Fruit fly (Drosophila melanogaster) whole organism, embryonic: ENCODE results near the gene bab1.

ENCODE experiments used
- Ada2b ChIP-seq: fragments of 200-800 bp; sonication (Bioruptor generic); IDR thresholded peaks from 2 replicates; pipeline ENCODE4 v1.3.6; 2022; ENCODE audit warnings: missing biosample characterization, missing genetic modification characterization
- Adf1 ChIP-seq: fragments of 200-800 bp; sonication (Bioruptor generic); IDR thresholded peaks from 2 replicates; pipeline ENCODE4 v1.3.6; 2022; ENCODE audit warnings: missing biosample characterization, missing genetic modification characterization
- Bteb2 ChIP-seq: fragments of 200-800 bp; sonication (Bioruptor generic); optimal IDR thresholded peaks from 2 replicates; lab custom pipeline; 2016; ENCODE audit warnings: missing biosample characterization, missing genetic modification characterization
- CG10147 ChIP-seq: fragments of 200-800 bp; sonication (Bioruptor generic); optimal IDR thresholded peaks from 2 replicates; lab custom pipeline; 2019; ENCODE audit warnings: missing biosample characterization, mild to moderate bottlenecking, missing genetic modification characterization, moderate library complexity
- CG1024 ChIP-seq: fragments of 200-800 bp; sonication (Bioruptor generic); IDR thresholded peaks from 2 replicates; pipeline ENCODE4 v1.3.6; 2022; ENCODE audit warnings: missing biosample characterization, missing genetic modification characterization
- CG13424 ChIP-seq: fragments of 200-800 bp; sonication (Bioruptor generic); optimal IDR thresholded peaks from 2 replicates; lab custom pipeline; 2019; ENCODE audit warnings: missing biosample characterization, mild to moderate bottlenecking, missing genetic modification characterization, moderate library complexity
- CG14710 ChIP-seq: fragments of 200-800 bp; sonication (Bioruptor generic); optimal IDR thresholded peaks from 3 replicates; lab custom pipeline; 2019; ENCODE audit warnings: missing biosample characterization, mild to moderate bottlenecking, missing genetic modification characterization, moderate library complexity
- CG15269 ChIP-seq: fragments of 200-800 bp; sonication (Bioruptor generic); optimal IDR thresholded peaks from 2 replicates; lab custom pipeline; 2018; ENCODE audit warnings: missing biosample characterization, mild to moderate bottlenecking, missing genetic modification characterization, moderate library complexity
- CG18262 ChIP-seq: fragments of 200-800 bp; optimal IDR thresholded peaks from 3 replicates; lab custom pipeline; 2019; ENCODE audit warnings: missing biosample characterization, mild to moderate bottlenecking, missing genetic modification characterization, moderate library complexity
- CG1832 ChIP-seq: fragments of 200-800 bp; sonication (Bioruptor generic); optimal IDR thresholded peaks from 2 replicates; lab custom pipeline; 2017; ENCODE audit warnings: missing biosample characterization, mild to moderate bottlenecking, missing genetic modification characterization, inconsistent platforms
- CG2678 ChIP-seq: fragments of 200-800 bp; sonication (Bioruptor generic); optimal IDR thresholded peaks from 3 replicates; lab custom pipeline; 2019; ENCODE audit warnings: missing biosample characterization, mild to moderate bottlenecking, missing genetic modification characterization, moderate library complexity
- CG34376 ChIP-seq: fragments of 200-800 bp; sonication (Bioruptor generic); optimal IDR thresholded peaks from 2 replicates; lab custom pipeline; 2018; ENCODE audit warnings: missing biosample characterization, mild to moderate bottlenecking, missing genetic modification characterization
- CG4854 ChIP-seq: fragments of 200-800 bp; sonication (Bioruptor generic); optimal IDR thresholded peaks from 2 replicates; lab custom pipeline; 2016; ENCODE audit warnings: missing biosample characterization, missing genetic modification characterization, inconsistent platforms
- CG6765 ChIP-seq: fragments of 200-800 bp; sonication (Bioruptor generic); optimal IDR thresholded peaks from 3 replicates; lab custom pipeline; 2017; ENCODE audit warnings: missing biosample characterization, mild to moderate bottlenecking, missing genetic modification characterization
- CG7786 ChIP-seq: fragments of 200-800 bp; sonication (Bioruptor generic); optimal IDR thresholded peaks from 2 replicates; lab custom pipeline; 2016; ENCODE audit warnings: missing biosample characterization, missing genetic modification characterization
- CG7839 ChIP-seq: fragments of 200-800 bp; sonication (Bioruptor generic); optimal IDR thresholded peaks from 3 replicates; lab custom pipeline; 2018; ENCODE audit warnings: missing biosample characterization, mild to moderate bottlenecking, missing genetic modification characterization, moderate library complexity
- CG7928 ChIP-seq: fragments of 200-800 bp; sonication (Bioruptor generic); optimal IDR thresholded peaks from 2 replicates; lab custom pipeline; 2017; ENCODE audit warnings: missing biosample characterization, mild to moderate bottlenecking, missing genetic modification characterization
- CG7963 ChIP-seq: fragments of 200-800 bp; sonication (Bioruptor generic); IDR thresholded peaks from 3 replicates; pipeline ENCODE4 v1.3.6; 2022; ENCODE audit warnings: missing biosample characterization, missing genetic modification characterization; ENCODE audit not compliant: partially characterized antibody
- CG8944 ChIP-seq: fragments of 200-800 bp; sonication (Bioruptor generic); optimal IDR thresholded peaks from 3 replicates; lab custom pipeline; 2016; ENCODE audit warnings: missing biosample characterization, missing genetic modification characterization
- CG9797 ChIP-seq: fragments of 200-800 bp; sonication (Bioruptor generic); optimal IDR thresholded peaks from 3 replicates; lab custom pipeline; 2018; ENCODE audit warnings: missing biosample characterization, mild to moderate bottlenecking, missing genetic modification characterization
- CTCF ChIP-seq: fragments of 200-800 bp; sonication (Bioruptor generic); optimal IDR thresholded peaks from 2 replicates; lab custom pipeline; 2017; ENCODE audit warnings: missing biosample characterization, mild to moderate bottlenecking, missing genetic modification characterization, moderate library complexity
- Camta ChIP-seq: fragments of 200-800 bp; sonication (Bioruptor generic); optimal IDR thresholded peaks from 2 replicates; lab custom pipeline; 2016; ENCODE audit warnings: missing biosample characterization, missing genetic modification characterization
- Dp ChIP-seq: fragments of 200-800 bp; sonication (Bioruptor generic); optimal IDR thresholded peaks from 2 replicates; lab custom pipeline; 2018; ENCODE audit warnings: missing biosample characterization, mild to moderate bottlenecking, missing genetic modification characterization, moderate library complexity
- Elba2 ChIP-seq: fragments of 200-800 bp; sonication (Bioruptor generic); optimal IDR thresholded peaks from 3 replicates; lab custom pipeline; 2016; ENCODE audit warnings: missing biosample characterization, missing genetic modification characterization
- Gsc ChIP-seq: fragments of 200-800 bp; sonication (Bioruptor generic); IDR thresholded peaks from 2 replicates; pipeline ENCODE4 v1.3.6; 2022; ENCODE audit warnings: missing biosample characterization, missing genetic modification characterization
- HLHmδ ChIP-seq: fragments of 200-800 bp; sonication (Bioruptor generic); optimal IDR thresholded peaks from 2 replicates; lab custom pipeline; 2018; ENCODE audit warnings: missing biosample characterization, mild to moderate bottlenecking, missing genetic modification characterization, moderate library complexity
- Lim3 ChIP-seq: fragments of 200-800 bp; sonication (Bioruptor generic); IDR thresholded peaks from 2 replicates; pipeline ENCODE4 v1.3.6; 2022; ENCODE audit warnings: missing biosample characterization, missing genetic modification characterization
- Lpt ChIP-seq: fragments of >200 bp; optimal IDR thresholded peaks from 2 replicates; lab custom pipeline; 2018; ENCODE audit warnings: missing biosample characterization, missing genetic modification characterization
- NK7.1 ChIP-seq: fragments of 200-800 bp; sonication (Bioruptor generic); optimal IDR thresholded peaks from 3 replicates; lab custom pipeline; 2016; ENCODE audit warnings: missing biosample characterization, missing genetic modification characterization
- Usf ChIP-seq: fragments of 200-800 bp; sonication (Bioruptor generic); optimal IDR thresholded peaks from 2 replicates; lab custom pipeline; 2017; ENCODE audit warnings: missing genotype, missing biosample characterization, missing genetic modification characterization
- amos ChIP-seq: fragments of 200-800 bp; sonication (Bioruptor generic); IDR thresholded peaks from 2 replicates; pipeline ENCODE4 v1.3.6; 2022; ENCODE audit warnings: missing biosample characterization, missing genetic modification characterization; ENCODE audit not compliant: partially characterized antibody
- ash1 ChIP-seq: fragments of 200-800 bp; sonication (Bioruptor generic); optimal IDR thresholded peaks from 2 replicates; lab custom pipeline; 2018; ENCODE audit warnings: missing biosample characterization, mild to moderate bottlenecking, missing genetic modification characterization
- chif ChIP-seq, 2 experiments: fragments of 200-800 bp; sonication (Bioruptor generic); optimal IDR thresholded peaks; 3 replicates each; lab custom pipeline; 2016; ENCODE audit warnings: missing biosample characterization in 2 of 2, missing genetic modification characterization in 2 of 2
- chm ChIP-seq: fragments of 200-800 bp; sonication (Bioruptor generic); IDR thresholded peaks from 2 replicates; pipeline ENCODE4 v1.3.6; 2022; ENCODE audit warnings: missing biosample characterization, missing genetic modification characterization
- dan ChIP-seq: fragments of 200-800 bp; sonication (Bioruptor generic); IDR thresholded peaks from 2 replicates; pipeline ENCODE4 v1.3.6; 2022; ENCODE audit warnings: missing biosample characterization, missing genetic modification characterization
- dmrt11E ChIP-seq: fragments of 200-800 bp; sonication (Bioruptor generic); optimal IDR thresholded peaks from 3 replicates; lab custom pipeline; 2018; ENCODE audit warnings: missing biosample characterization, mild to moderate bottlenecking, missing genetic modification characterization, moderate library complexity
- emc ChIP-seq: fragments of 200-800 bp; sonication (Bioruptor generic); optimal IDR thresholded peaks from 2 replicates; lab custom pipeline; 2016; ENCODE audit warnings: missing biosample characterization, missing genetic modification characterization
- en ChIP-seq: fragments of 200-800 bp; sonication (Bioruptor generic); optimal IDR thresholded peaks from 2 replicates; lab custom pipeline; 2016; ENCODE audit warnings: missing biosample characterization, missing genetic modification characterization
- fd102C ChIP-seq: fragments of 200-800 bp; sonication (Bioruptor generic); optimal IDR thresholded peaks from 2 replicates; lab custom pipeline; 2018; ENCODE audit warnings: missing biosample characterization, mild to moderate bottlenecking, missing genetic modification characterization, moderate library complexity
- gcm2 ChIP-seq: fragments of 200-800 bp; sonication (Bioruptor generic); optimal IDR thresholded peaks from 2 replicates; lab custom pipeline; 2016; ENCODE audit warnings: missing biosample characterization, missing genetic modification characterization
- gfzf ChIP-seq: fragments of 200-800 bp; sonication (Bioruptor generic); optimal IDR thresholded peaks from 2 replicates; lab custom pipeline; 2016; ENCODE audit warnings: missing biosample characterization, mild to moderate bottlenecking, missing genetic modification characterization, moderate library complexity
- her ChIP-seq: fragments of 200-800 bp; sonication (Bioruptor generic); optimal IDR thresholded peaks from 2 replicates; lab custom pipeline; 2016; ENCODE audit warnings: missing biosample characterization, missing genetic modification characterization
- lov ChIP-seq, 2 experiments: fragments of 200-800 bp in 1 of 2; fragments of >200 bp in 1 of 2; sonication (Bioruptor generic) in 1 of 2; IDR thresholded peaks in 1 of 2; optimal IDR thresholded peaks in 1 of 2; 2 replicates in 1 of 2; 3 replicates in 1 of 2; pipeline versions ENCODE4 v1.3.6 to Lab custom; 2017 to 2022; ENCODE audit warnings: missing biosample characterization in 1 of 2, missing genetic modification characterization in 1 of 2
- luna ChIP-seq: fragments of 200-800 bp; sonication (Bioruptor generic); optimal IDR thresholded peaks from 2 replicates; lab custom pipeline; 2016; ENCODE audit warnings: missing biosample characterization, missing genetic modification characterization
- nau ChIP-seq: fragments of 200-800 bp; sonication (Bioruptor generic); optimal IDR thresholded peaks from 3 replicates; lab custom pipeline; 2017; ENCODE audit warnings: missing biosample characterization, mild to moderate bottlenecking, missing genetic modification characterization, missing genetic modification reagents
- oc ChIP-seq: fragments of 200-800 bp; sonication (Bioruptor generic); optimal IDR thresholded peaks from 2 replicates; lab custom pipeline; 2018; ENCODE audit warnings: missing biosample characterization, mild to moderate bottlenecking, missing genetic modification characterization, moderate library complexity
- otp ChIP-seq: fragments of 200-800 bp; sonication (Bioruptor generic); IDR thresholded peaks from 3 replicates; pipeline ENCODE4, ENCODE4 v1.3.6; 2022; ENCODE audit warnings: missing biosample characterization, missing genetic modification characterization
- p53 ChIP-seq: fragments of 200-800 bp; sonication (Bioruptor generic); optimal IDR thresholded peaks from 2 replicates; lab custom pipeline; 2016; ENCODE audit warnings: missing biosample characterization, missing genetic modification characterization
- sr ChIP-seq: fragments of 200-800 bp; sonication (Bioruptor generic); IDR thresholded peaks from 3 replicates; pipeline ENCODE4 v1.3.6; 2022; ENCODE audit warnings: missing biosample characterization, missing genetic modification characterization
- tgo ChIP-seq: fragments of 200-800 bp; sonication (Bioruptor generic); IDR thresholded peaks from 3 replicates; pipeline ENCODE4 v1.3.6; 2022; ENCODE audit warnings: missing biosample characterization, missing genetic modification characterization
- vfl ChIP-seq: fragments of 200-800 bp; sonication (Bioruptor generic); optimal IDR thresholded peaks from 2 replicates; lab custom pipeline; 2016; ENCODE audit warnings: missing biosample characterization, missing genetic modification characterization

Gene bab1

dm6 chr3L:1032569-1032968 lies 68.3 kb downstream of the bab1 start (continued):
- no peak for TF ChIP-seq lov (optimal IDR thresholded peaks at IDR 0.05; lab: Kevin White, UChicago)
- TF ChIP-seq lov (GFP tag; IDR thresholded peaks at IDR 0.05; lab: Robert Waterston, UW), result 0 out of 3 replicates have a peak, but pooled peaks have one; percentile 75
- TF ChIP-seq Elba2 (GFP tag; lab: Kevin White, UChicago), result no peak
- peak; percentile 60 for TF ChIP-seq tgo (GFP tag; lab: Robert Waterston, UW)
- TF ChIP-seq her (GFP tag; lab: Kevin White, UChicago), result peak; percentile 39
- TF ChIP-seq fd102C (GFP tag; lab: Kevin White, UChicago), result no peak
- TF ChIP-seq CG15269, result peak; percentile 75
- TF ChIP-seq CG7786 (GFP tag; lab: Kevin White, UChicago), result peak; percentile 66
- peak; percentile 64; the same call in 1 of the 2 replicates for TF ChIP-seq Lim3 (GFP tag; lab: Robert Waterston, UW)
- no peak for TF ChIP-seq gfzf (GFP tag; lab: Kevin White, UChicago)
- TF ChIP-seq CG14710 (tag; lab: Kevin White, UChicago), result peak; percentile 65
- peak; percentile 34 for TF ChIP-seq CTCF (GFP tag; lab: Kevin White, UChicago)
- no peak for TF ChIP-seq Adf1 (GFP tag; lab: Robert Waterston, UW)
- TF ChIP-seq chm, result peak; percentile 79
- TF ChIP-seq Bteb2 (GFP tag; lab: Kevin White, UChicago), result peak; percentile 12
- TF ChIP-seq HLHmδ (GFP tag; lab: Kevin White, UChicago), result no peak
- TF ChIP-seq ash1 (GFP tag; lab: Kevin White, UChicago), result no peak
- 0 out of 2 replicates have a peak, but pooled peaks have one; percentile 31 for TF ChIP-seq dan (GFP tag; lab: Robert Waterston, UW)
- peak; percentile 76 for TF ChIP-seq dmrt11E (tag; lab: Kevin White, UChicago)
- TF ChIP-seq en (GFP tag; lab: Kevin White, UChicago), result peak; percentile 25
- peak; percentile 76 for TF ChIP-seq CG1024 (GFP tag; lab: Robert Waterston, UW)
- TF ChIP-seq gcm2 (GFP tag; lab: Kevin White, UChicago), result no peak
- no peak for TF ChIP-seq CG6765 (GFP tag; lab: Kevin White, UChicago)
- TF ChIP-seq luna (GFP tag; lab: Kevin White, UChicago), result no peak
- no peak for TF ChIP-seq emc (GFP tag; lab: Kevin White, UChicago)
- TF ChIP-seq CG7839 (tag; lab: Kevin White, UChicago), result peak; percentile 79
- TF ChIP-seq CG10147 (GFP tag; lab: Kevin White, UChicago), result peak; percentile 35
- TF ChIP-seq Lpt (GFP tag; lab: Kevin White, UChicago), result no peak
- TF ChIP-seq Gsc (GFP tag; lab: Robert Waterston, UW), result peak; percentile 51; the same call in 1 of the 2 replicates
- TF ChIP-seq Dp (GFP tag; lab: Kevin White, UChicago), result no peak
- TF ChIP-seq oc (tag; lab: Kevin White, UChicago), result peak; percentile 74
- no peak for TF ChIP-seq NK7.1 (GFP tag; lab: Kevin White, UChicago)
- TF ChIP-seq CG2678 (tag; lab: Kevin White, UChicago), result peak; percentile 76
- TF ChIP-seq CG18262 (tag; lab: Kevin White, UChicago), result peak; percentile 72
- TF ChIP-seq nau (GFP tag; lab: Kevin White, UChicago), result peak; percentile 63
- TF ChIP-seq Usf (GFP tag; lab: Kevin White, UChicago), result peak; percentile 39
- TF ChIP-seq CG4854 (GFP tag; lab: Kevin White, UChicago), result no peak
- no peak for TF ChIP-seq CG1832 (GFP tag; lab: Kevin White, UChicago)
- TF ChIP-seq CG8944, result peak; percentile 68
- no peak for TF ChIP-seq CG34376 (GFP tag; lab: Kevin White, UChicago)
- 0 out of 3 replicates have a peak, but pooled peaks have one; percentile 30 for TF ChIP-seq sr (GFP tag; lab: Robert Waterston, UW)
- TF ChIP-seq chif (GFP tag; optimal IDR thresholded peaks at IDR 0.05; lab: Kevin White, UChicago), result peak; percentile 76 to 78
- no peak for TF ChIP-seq p53 (GFP tag; lab: Kevin White, UChicago)
- TF ChIP-seq CG7963 (GFP tag; lab: Robert Waterston, UW), result no peak
- TF ChIP-seq CG9797 (GFP tag; lab: Kevin White, UChicago), result no peak
- TF ChIP-seq vfl, result no peak
- peak; percentile 89 for TF ChIP-seq otp (GFP tag; lab: Robert Waterston, UW)
- TF ChIP-seq CG7928 (GFP tag; lab: Kevin White, UChicago), result no peak
- peak; percentile 34 for TF ChIP-seq Camta (GFP tag; lab: Kevin White, UChicago)
- peak; percentile 83 for TF ChIP-seq Ada2b
- no peak for TF ChIP-seq amos (GFP tag; lab: Robert Waterston, UW)
- TF ChIP-seq CG13424 (tag; lab: Kevin White, UChicago), result peak; percentile 76
